Fruit fly (Drosophila melanogaster) whole organism, adult: ENCODE results near the gene Fibp.
A peak's percentile ranks its signal among the peaks of the same experiment; 100 is the strongest.

Experiments
- CG12768 ChIP-seq: fragments of 200-800 bp; sonication (Bioruptor generic); optimal IDR thresholded peaks from 2 replicates; lab custom pipeline; 2017; ENCODE audit warnings: missing biosample characterization, missing genetic modification characterization, mild to moderate bottlenecking, moderate library complexity, missing genetic modification reagents
- CG1620 ChIP-seq: fragments of 200-800 bp; sonication (Bioruptor generic); optimal IDR thresholded peaks from 2 replicates; lab custom pipeline; 2016; ENCODE audit warnings: missing biosample characterization, missing genetic modification characterization
- CG7045 ChIP-seq: fragments of 200-800 bp; sonication (Bioruptor generic); optimal IDR thresholded peaks from 2 replicates; lab custom pipeline; 2017; ENCODE audit warnings: missing biosample characterization, mild to moderate bottlenecking, missing genetic modification characterization
- CG7101 ChIP-seq: fragments of 200-800 bp; sonication (Bioruptor generic); optimal IDR thresholded peaks from 2 replicates; lab custom pipeline; 2018; ENCODE audit warnings: missing biosample characterization, mild to moderate bottlenecking, missing genetic modification characterization, moderate library complexity
- Clk ChIP-seq: fragments of 200-800 bp; sonication (Bioruptor generic); optimal IDR thresholded peaks from 2 replicates; lab custom pipeline; 2017; ENCODE audit warnings: missing biosample characterization, missing genetic modification characterization
- Crg-1 ChIP-seq: fragments of 200-800 bp; sonication (Bioruptor generic); optimal IDR thresholded peaks from 2 replicates; lab custom pipeline; 2016; ENCODE audit warnings: missing biosample characterization, missing genetic modification characterization
- Hr96 ChIP-seq: fragments of 200-800 bp; sonication (Bioruptor generic); optimal IDR thresholded peaks from 2 replicates; lab custom pipeline; 2016; ENCODE audit warnings: missing biosample characterization, missing genetic modification characterization
- bab1 ChIP-seq: fragments of 200-800 bp; sonication (Bioruptor generic); optimal IDR thresholded peaks from 3 replicates; lab custom pipeline; 2019; ENCODE audit warnings: missing biosample characterization, mild to moderate bottlenecking, missing genetic modification characterization, moderate library complexity
- cic ChIP-seq: fragments of 200-800 bp; sonication (Bioruptor generic); optimal IDR thresholded peaks from 2 replicates; lab custom pipeline; 2017; ENCODE audit warnings: missing biosample characterization, mild to moderate bottlenecking, missing genetic modification characterization, moderate library complexity
- cnc ChIP-seq, 2 experiments: fragments of >200 bp; optimal IDR thresholded peaks; 2 replicates each; lab custom pipeline; 2017
- kay ChIP-seq: fragments of 200-800 bp; sonication (Bioruptor generic); peaks from one replicate; lab custom pipeline; 2016; ENCODE audit warnings: missing biosample characterization, missing genetic modification characterization, borderline replicate concordance
- ovo ChIP-seq: fragments of 200-800 bp; sonication (Bioruptor generic); optimal IDR thresholded peaks from 2 replicates; lab custom pipeline; 2016; ENCODE audit warnings: missing biosample characterization, missing genetic modification characterization
- pad ChIP-seq: fragments of 200-800 bp; sonication (Bioruptor generic); optimal IDR thresholded peaks from 3 replicates; lab custom pipeline; 2017; ENCODE audit warnings: missing biosample characterization, missing genetic modification characterization, mild to moderate bottlenecking, moderate library complexity, missing genetic modification reagents
- toe ChIP-seq: fragments of 200-800 bp; sonication (Bioruptor generic); optimal IDR thresholded peaks from 2 replicates; lab custom pipeline; 2016; ENCODE audit warnings: missing biosample characterization, missing genetic modification characterization

Fibp gene

dm6 chr3L:19778530-19778929 lies 39.2 kb downstream of the Fibp start:
- no peak for TF ChIP-seq toe (GFP tag; lab: Kevin White, UChicago)
- TF ChIP-seq Clk (GFP tag; lab: Kevin White, UChicago), result no peak
- no peak for TF ChIP-seq ovo
- no peak for TF ChIP-seq cnc (optimal IDR thresholded peaks at IDR 0.05; lab: Kevin White, UChicago)
- TF ChIP-seq CG1620, result no peak
- TF ChIP-seq bab1 (GFP tag; lab: Kevin White, UChicago), result no peak
- no peak for TF ChIP-seq Crg-1 (GFP tag; lab: Kevin White, UChicago)
- no peak for TF ChIP-seq CG12768 (GFP tag; lab: Kevin White, UChicago)
- no peak for TF ChIP-seq kay (GFP tag; lab: Kevin White, UChicago)
- TF ChIP-seq CG7101 (tag; lab: Kevin White, UChicago), result no peak
- TF ChIP-seq CG7045 (GFP tag; lab: Kevin White, UChicago), result no peak
- TF ChIP-seq Hr96 (GFP tag; lab: Kevin White, UChicago), result no peak
- no peak for TF ChIP-seq pad (GFP tag; lab: Kevin White, UChicago)

dm6 chr3L:19777279-19777960 lies 40.3 kb downstream of the Fibp start:
- peak; percentile 58 for TF ChIP-seq cic (GFP tag; lab: Kevin White, UChicago)
- TF ChIP-seq CG12768 (GFP tag; lab: Kevin White, UChicago), result no peak
- no peak for TF ChIP-seq cnc (optimal IDR thresholded peaks at IDR 0.05; lab: Kevin White, UChicago)
